Worm (Caenorhabditis elegans) whole organism, young adult: ENCODE results near the gene ift-139.

Experiments used
- F22D6.2 ChIP-seq: sonication (generic microtip); optimal IDR thresholded peaks from 2 replicates; lab custom pipeline; 2016; ENCODE audit warnings: mild to moderate bottlenecking, missing genetic modification characterization, missing compliant biosample characterization
- akir-1 ChIP-seq: fragments of 200-800 bp; sonication (Bioruptor generic); optimal IDR thresholded peaks from 2 replicates; lab custom pipeline; 2018; ENCODE audit warnings: mild to moderate bottlenecking, missing genetic modification characterization, moderate library complexity, missing compliant biosample characterization
- ceh-27 ChIP-seq: fragments of 200-800 bp; sonication (Bioruptor generic); optimal IDR thresholded peaks from 2 replicates; lab custom pipeline; 2018; ENCODE audit warnings: mild to moderate bottlenecking, missing genetic modification characterization, moderate library complexity, missing compliant biosample characterization
- ceh-91 ChIP-seq: fragments of 200-800 bp; sonication (Bioruptor generic); IDR thresholded peaks from 2 replicates; pipeline ENCODE4 v1.3.6; 2022; ENCODE audit warnings: missing genetic modification reagents, missing genetic modification characterization, missing compliant biosample characterization
- die-1 ChIP-seq: sonication (generic microtip); optimal IDR thresholded peaks from 2 replicates; lab custom pipeline; 2016; ENCODE audit warnings: missing genotype, mild to moderate bottlenecking, missing genetic modification characterization, missing compliant biosample characterization
- ekl-4 ChIP-seq: fragments of 200-800 bp; sonication (Bioruptor generic); IDR thresholded peaks from 2 replicates; pipeline ENCODE4 v1.3.6; 2022; ENCODE audit warnings: missing genetic modification reagents, missing genetic modification characterization, missing compliant biosample characterization
- nfya-1 ChIP-seq: sonication (generic microtip); optimal IDR thresholded peaks from 2 replicates; lab custom pipeline; 2017; ENCODE audit warnings: antibody characterized with exemption, missing compliant biosample characterization, missing genetic modification characterization, borderline replicate concordance; ENCODE audit not compliant: insufficient read depth
- xnd-1 ChIP-seq: sonication (generic microtip); optimal IDR thresholded peaks from 2 replicates; lab custom pipeline; 2016; ENCODE audit warnings: missing genotype, missing genetic modification reagents, missing genetic modification characterization, missing compliant biosample characterization
- ztf-28 ChIP-seq: fragments of 200-800 bp; sonication (Bioruptor generic); IDR thresholded peaks from 2 replicates; pipeline ENCODE4 v1.3.6; 2022; ENCODE audit warnings: missing genetic modification reagents, missing genetic modification characterization, missing compliant biosample characterization

ce11 chrIII:6073673-6074331, 34.5 kb upstream of the ift-139 start:
- TF ChIP-seq ceh-27 (GFP tag; lab: Kevin White, UChicago) (no peak), ztf-28 (GFP tag; lab: Robert Waterston, UW) (no peak), F22D6.2 (tag; lab: Kevin White, UChicago) (no peak), ekl-4 (GFP tag; lab: Robert Waterston, UW) (no peak), akir-1 (GFP tag; lab: Kevin White, UChicago) (no peak), ceh-91 (no peak), die-1 (tag; lab: Kevin White, UChicago) (no peak), xnd-1 (tag; lab: Kevin White, UChicago) (no peak), nfya-1 (tag; lab: Kevin White, UChicago) (no peak)
